Worm (Caenorhabditis elegans) whole organism, L2 larva: Measurements from ENCODE around the gene srh-288.

Experiments
- ZK546.5 ChIP-seq: sonication (generic microtip); optimal IDR thresholded peaks from 2 replicates; lab custom pipeline; 2017; ENCODE audit warnings: missing biosample characterization, missing genetic modification characterization
- unc-62 ChIP-seq: fragments of 150-350 bp; optimal IDR thresholded peaks from 2 replicates; lab custom pipeline; 2014; ENCODE audit warnings: missing biosample characterization, missing genetic modification reagents, missing genetic modification characterization

DNA sequence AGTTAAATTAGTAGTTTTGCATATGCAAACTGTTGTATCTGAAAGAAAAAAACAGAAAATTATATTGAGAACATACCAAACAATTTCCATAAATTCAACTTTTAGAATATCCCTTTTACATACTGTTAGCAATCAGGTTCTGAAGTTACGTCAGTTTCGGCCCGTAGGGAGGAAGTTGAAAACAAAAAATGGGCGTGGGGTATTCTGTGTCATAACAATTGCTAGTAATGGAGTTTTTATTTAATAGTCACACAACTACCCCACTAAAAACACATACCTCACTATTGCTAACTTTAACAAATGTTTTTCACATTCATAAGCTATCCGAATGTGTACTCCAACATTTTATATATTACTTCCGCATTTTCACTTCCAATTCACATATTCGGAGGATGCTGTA lies 26.2 kb upstream of the srh-288 start, which contains the start of gene srh-300:
- TF ChIP-seq unc-62 (GFP tag; lab: Kevin White, UChicago) (no peak), ZK546.5 (no peak)
